Fruit fly (Drosophila melanogaster): ENCODE data around the gene Ras64B.
A peak's percentile ranks its signal among the peaks of the same experiment; 100 is the strongest.

Ras64B gene

dm6 chr3L:4169957-4170651, 31.2 kb downstream of the Ras64B start, which contains the start of gene Ero1L (continued):
- TF ChIP-seq luna (GFP tag; optimal IDR thresholded peaks at IDR 0.05) (no peak), Bteb2 (GFP tag; optimal IDR thresholded peaks at IDR 0.05) (no peak), zfh2 (GFP tag; optimal IDR thresholded peaks at IDR 0.05) (no peak), Dek (tag; optimal IDR thresholded peaks at IDR 0.05) (peak; percentile 38), Side (GFP tag; optimal IDR thresholded peaks at IDR 0.05) (no peak), Nf-YA (GFP tag; IDR thresholded peaks at IDR 0.05) (0 out of 2 replicates have a peak, but pooled peaks have one; percentile 8), CG7357 (GFP tag; IDR thresholded peaks at IDR 0.05) (no peak), HHEX (GFP tag; optimal IDR thresholded peaks at IDR 0.05) (no peak), CG6854 (GFP tag; optimal IDR thresholded peaks at IDR 0.05) (no peak), CG31388 (GFP tag; optimal IDR thresholded peaks at IDR 0.05) (no peak), peb (GFP tag; IDR thresholded peaks at IDR 0.05) (no peak), Hr51 (GFP tag; optimal IDR thresholded peaks at IDR 0.05) (peak in 1 of 2 experiments; percentile 54), slbo (GFP tag; IDR thresholded peaks at IDR 0.05) (no peak), schlank (tag; optimal IDR thresholded peaks at IDR 0.05) (no peak), oc (tag; optimal IDR thresholded peaks at IDR 0.05) (no peak), cato (GFP tag; optimal IDR thresholded peaks at IDR 0.05; ENCODE audit: borderline replicate concordance) (no peak), Sox102F (GFP tag; optimal IDR thresholded peaks at IDR 0.05) (no peak), org-1 (GFP tag; optimal IDR thresholded peaks at IDR 0.05) (no peak), CG4404 (GFP tag; IDR thresholded peaks at IDR 0.05) (no peak), CG17568 (GFP tag; optimal IDR thresholded peaks at IDR 0.05) (no peak), sim (GFP tag; IDR thresholded peaks at IDR 0.05) (no peak), Gug (GFP tag; IDR thresholded peaks at IDR 0.05) (no peak), HLH54F (GFP tag; optimal IDR thresholded peaks at IDR 0.05) (no peak), CG13296 (GFP tag; optimal IDR thresholded peaks at IDR 0.05) (no peak), CG6254 (GFP tag; optimal IDR thresholded peaks at IDR 0.05) (peak; percentile 46), CG1792 (GFP tag; optimal IDR thresholded peaks at IDR 0.05) (no peak), repo (GFP tag; optimal IDR thresholded peaks at IDR 0.05) (no peak), pho (GFP tag; optimal IDR thresholded peaks at IDR 0.05) (no peak), CG1233 (GFP tag; optimal IDR thresholded peaks at IDR 0.05) (no peak), caup (GFP tag; optimal IDR thresholded peaks at IDR 0.05; ENCODE audit: severe bottlenecking) (no peak), NK7.1 (GFP tag; optimal IDR thresholded peaks at IDR 0.05) (no peak), CG3838 (GFP tag; optimal IDR thresholded peaks at IDR 0.05) (no peak), CG1024 (GFP tag; IDR thresholded peaks at IDR 0.05) (no peak), sr (GFP tag; IDR thresholded peaks at IDR 0.05) (no peak), gcm2 (GFP tag; optimal IDR thresholded peaks at IDR 0.05) (no peak), Lim3 (GFP tag; IDR thresholded peaks at IDR 0.05) (no peak), tx (GFP tag; optimal IDR thresholded peaks at IDR 0.05) (no peak), CG14667 (GFP tag; IDR thresholded peaks at IDR 0.05) (no peak), Drgx (GFP tag; IDR thresholded peaks at IDR 0.05) (peak; percentile 22; the same call in 1 of the 2 replicates)

dm6 chr3L:4173584-4173983, 34.7 kb downstream of the Ras64B start, which contains the start of gene CG18675:
CG18675 (plus strand) TSS chr3L:4173884.
- no peak for TF ChIP-seq CG33213 (GFP tag; optimal IDR thresholded peaks at IDR 0.05)

All from whole organism, embryonic.